Worm (Caenorhabditis elegans) whole organism, early embryonic: ENCODE data around the gene hlh-19.

Experiments
- B0310.2 ChIP-seq: sonication (generic microtip); optimal IDR thresholded peaks from 2 replicates; lab custom pipeline; 2016; ENCODE audit warnings: mild to moderate bottlenecking, missing genetic modification characterization, missing compliant biosample characterization
- ama-1 ChIP-seq: fragments of 150-350 bp; optimal IDR thresholded peaks from 2 replicates; lab custom pipeline; 2014
- ceh-13 ChIP-seq: fragments of 200-800 bp; sonication (Bioruptor generic); optimal IDR thresholded peaks from 2 replicates; lab custom pipeline; 2018; ENCODE audit warnings: mild to moderate bottlenecking, missing genetic modification characterization, missing compliant biosample characterization
- ceh-36 ChIP-seq: sonication (generic microtip); optimal IDR thresholded peaks from 2 replicates; lab custom pipeline; 2016; ENCODE audit warnings: missing genetic modification characterization, inconsistent platforms, missing compliant biosample characterization
- flt-1 ChIP-seq: fragments of 200-800 bp; sonication (Bioruptor generic); IDR thresholded peaks from 2 replicates; pipeline ENCODE4 v1.3.6; 2022; ENCODE audit warnings: missing genetic modification characterization, missing compliant biosample characterization
- hnd-1 ChIP-seq: sonication (generic microtip); optimal IDR thresholded peaks from 2 replicates; lab custom pipeline; 2016; ENCODE audit warnings: missing genetic modification characterization, missing compliant biosample characterization
- sea-1 ChIP-seq: fragments of 200-800 bp; sonication (Bioruptor generic); conservative IDR thresholded peaks from 2 replicates; pipeline ENCODE4 v1.3.6; 2022; ENCODE audit warnings: missing genetic modification characterization, missing compliant biosample characterization
- tbx-11 ChIP-seq: fragments of 200-800 bp; sonication (Bioruptor generic); IDR thresholded peaks from 2 replicates; pipeline ENCODE4 v1.3.6; 2022; ENCODE audit warnings: missing genetic modification characterization, missing compliant biosample characterization
- tra-4 ChIP-seq: sonication (generic microtip); optimal IDR thresholded peaks from 2 replicates; lab custom pipeline; 2017; ENCODE audit warnings: missing genetic modification characterization, missing compliant biosample characterization

- TF ChIP-seq ceh-36 (no peak), flt-1 (no peak), hnd-1 (tag; lab: Kevin White, UChicago) (no peak), tbx-11 (GFP tag; lab: Robert Waterston, UW) (no peak), tra-4 (tag; lab: Kevin White, UChicago) (no peak), ama-1 (lab: Kevin White, UChicago) (no peak), B0310.2 (tag; lab: Kevin White, UChicago) (no peak), ceh-13 (GFP tag; lab: Kevin White, UChicago) (no peak), sea-1 (GFP tag; lab: Robert Waterston, UW) (no peak)
These were observed 14.3 kb downstream of the hlh-19 start, which contains the start of gene F28C10.1 for ce11 chrX:542807-543206.
